Fruit fly (Drosophila melanogaster) whole organism, prepupa: ENCODE data around the gene G6P.

Experiments
- CG3919 ChIP-seq: fragments of 200-800 bp; sonication (Bioruptor generic); optimal IDR thresholded peaks from 3 replicates; lab custom pipeline; 2016; ENCODE audit warnings: missing biosample characterization, missing genetic modification characterization
- Sox15 ChIP-seq: fragments of 200-800 bp; sonication (Bioruptor generic); optimal IDR thresholded peaks from 3 replicates; lab custom pipeline; 2016; ENCODE audit warnings: missing biosample characterization, missing genetic modification characterization
- spab ChIP-seq: fragments of 200-800 bp; sonication (Bioruptor generic); optimal IDR thresholded peaks from 2 replicates; lab custom pipeline; 2017; ENCODE audit warnings: missing biosample characterization, mild to moderate bottlenecking, missing genetic modification characterization, missing genetic modification reagents

DNA sequence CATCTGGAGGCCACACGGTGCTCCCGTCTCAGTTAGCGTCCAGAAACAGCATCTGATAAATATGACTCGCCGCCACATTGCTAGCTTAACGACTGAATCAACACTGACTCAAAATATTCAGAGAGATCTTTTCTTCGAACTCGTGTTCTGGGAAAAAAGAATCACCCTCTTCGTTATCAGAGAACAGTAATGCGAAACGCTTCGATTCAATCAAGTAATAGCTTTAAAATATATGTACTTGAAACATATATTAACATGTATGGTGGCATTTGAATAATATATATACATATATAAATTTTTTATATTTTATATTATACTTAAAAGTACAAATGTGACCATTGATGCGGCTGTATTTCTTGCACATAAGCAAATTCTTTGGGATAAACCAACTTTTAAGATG is 30.1 kb upstream of the G6P start, which contains the start of gene CG18557:
- no peak for TF ChIP-seq CG3919 (GFP tag; lab: Kevin White, UChicago)
- TF ChIP-seq Sox15 (GFP tag; lab: Kevin White, UChicago) = no peak
- no peak for TF ChIP-seq spab
